Worm (Caenorhabditis elegans): ENCODE data around the gene C27D9.2.

The C27D9.2 gene

ce11 chrII:4791272-4791671 lies 34.6 kb upstream of the C27D9.2 start, which contains the start of gene F26G1.1:
Gene F26G1.1, plus strand, starts transcription at chrII:4791618.
- TF ChIP-seq ztf-4 (tag; optimal IDR thresholded peaks at IDR 0.05): no peak
- TF ChIP-seq zag-1 (tag; optimal IDR thresholded peaks at IDR 0.05): no peak
- TF ChIP-seq pha-4 (tag; optimal IDR thresholded peaks at IDR 0.05): peak; percentile 51
- peak; percentile 87 for TF ChIP-seq nhr-43 (tag; optimal IDR thresholded peaks at IDR 0.05; ENCODE audit: poor library complexity, severe bottlenecking)
- peak; percentile 45 for TF ChIP-seq nhr-23 (tag; optimal IDR thresholded peaks at IDR 0.05)
- TF ChIP-seq lin-15B (tag; optimal IDR thresholded peaks at IDR 0.05): peak; percentile 36
- no peak for TF ChIP-seq skn-1 (tag; optimal IDR thresholded peaks at IDR 0.05)
- TF ChIP-seq sea-2 (GFP tag; optimal IDR thresholded peaks at IDR 0.05): no peak
- TF ChIP-seq nhr-28 (tag; optimal IDR thresholded peaks at IDR 0.05): no peak
- TF ChIP-seq mml-1 (tag; optimal IDR thresholded peaks at IDR 0.05): no peak
- no peak for TF ChIP-seq snpc-4 (tag; optimal IDR thresholded peaks at IDR 0.05)
- peak; percentile 61 for TF ChIP-seq nfya-1 (tag; optimal IDR thresholded peaks at IDR 0.05; ENCODE audit: insufficient read depth)
- peak; percentile 59 for TF ChIP-seq lsy-12 (tag; optimal IDR thresholded peaks at IDR 0.05)
- TF ChIP-seq jun-1 (tag; optimal IDR thresholded peaks at IDR 0.05): no peak
- TF ChIP-seq elt-2 (tag; optimal IDR thresholded peaks at IDR 0.05): peak; percentile 45
- no peak for TF ChIP-seq ceh-82 (tag; optimal IDR thresholded peaks at IDR 0.05)
- no peak for TF ChIP-seq nhr-67 (tag; optimal IDR thresholded peaks at IDR 0.05)
- TF ChIP-seq unc-39 (tag; optimal IDR thresholded peaks at IDR 0.05): no peak
- TF ChIP-seq daf-12 (tag; optimal IDR thresholded peaks at IDR 0.05): no peak
- no peak for TF ChIP-seq eor-1 (tag; optimal IDR thresholded peaks at IDR 0.05)
- peak; percentile 17 for TF ChIP-seq hmg-11 (tag; optimal IDR thresholded peaks at IDR 0.05)
- no peak for TF ChIP-seq nhr-77 (tag; optimal IDR thresholded peaks at IDR 0.05)
- no peak for TF ChIP-seq pqm-1 (tag; optimal IDR thresholded peaks at IDR 0.05)

- TF ChIP-seq fos-1 (tag; optimal IDR thresholded peaks at IDR 0.05): no peak
- TF ChIP-seq R02D3.7 (tag; optimal IDR thresholded peaks at IDR 0.05): no peak
- no peak for TF ChIP-seq sea-2 (GFP tag; optimal IDR thresholded peaks at IDR 0.05)
- TF ChIP-seq egl-27 (tag; optimal IDR thresholded peaks at IDR 0.05): no peak
- TF ChIP-seq eor-1 (tag; optimal IDR thresholded peaks at IDR 0.05): no peak
- no peak for TF ChIP-seq nhr-11 (tag; optimal IDR thresholded peaks at IDR 0.05)
- no peak for TF ChIP-seq aly-2 (tag; optimal IDR thresholded peaks at IDR 0.05)
- TF ChIP-seq egl-5 (tag; optimal IDR thresholded peaks at IDR 0.05): no peak
- TF ChIP-seq nhr-28 (tag; optimal IDR thresholded peaks at IDR 0.05): no peak
- TF ChIP-seq unc-62 (GFP tag; optimal IDR thresholded peaks at IDR 0.05): no peak
- no peak for TF ChIP-seq mdl-1 (tag; optimal IDR thresholded peaks at IDR 0.05)
- no peak for TF ChIP-seq nhr-67 (tag; optimal IDR thresholded peaks at IDR 0.05)
- no peak for TF ChIP-seq zag-1 (tag; optimal IDR thresholded peaks at IDR 0.05)
- TF ChIP-seq tbx-2 (tag; optimal IDR thresholded peaks at IDR 0.05): no peak
- TF ChIP-seq nhr-43 (tag; optimal IDR thresholded peaks at IDR 0.05; ENCODE audit: poor library complexity, severe bottlenecking): no peak
These were observed 34.0 kb upstream of the C27D9.2 start for ce11 chrII:4790687-4791086.

ce11 chrII:4789835-4790343 lies 33.2 kb upstream of the C27D9.2 start, which contains the start of gene F26G1.15:
Gene F26G1.15, plus strand, starts transcription at chrII:4790293.
- TF ChIP-seq fkh-10 (GFP tag; optimal IDR thresholded peaks at IDR 0.05): no peak
- TF ChIP-seq mml-1 (tag; optimal IDR thresholded peaks at IDR 0.05): no peak
- TF ChIP-seq ztf-11 (tag; optimal IDR thresholded peaks at IDR 0.05): no peak
- TF ChIP-seq mdl-1 (tag; optimal IDR thresholded peaks at IDR 0.05): no peak
- no peak for TF ChIP-seq hmg-11 (tag; optimal IDR thresholded peaks at IDR 0.05)
- TF ChIP-seq nhr-67 (tag; optimal IDR thresholded peaks at IDR 0.05): no peak
- TF ChIP-seq unc-39 (tag; optimal IDR thresholded peaks at IDR 0.05): no peak
- TF ChIP-seq nhr-237 (tag; optimal IDR thresholded peaks at IDR 0.05): no peak
- TF ChIP-seq lsy-12 (tag; optimal IDR thresholded peaks at IDR 0.05): no peak
- no peak for TF ChIP-seq nhr-25 (tag; optimal IDR thresholded peaks at IDR 0.05)
- TF ChIP-seq nhr-12 (tag; optimal IDR thresholded peaks at IDR 0.05): no peak
- TF ChIP-seq nhr-43 (tag; optimal IDR thresholded peaks at IDR 0.05; ENCODE audit: poor library complexity, severe bottlenecking): no peak
- TF ChIP-seq nhr-23 (tag; optimal IDR thresholded peaks at IDR 0.05): no peak
- no peak for TF ChIP-seq aly-2 (tag; optimal IDR thresholded peaks at IDR 0.05)
- no peak for TF ChIP-seq skn-1 (tag; optimal IDR thresholded peaks at IDR 0.05)
- no peak for TF ChIP-seq elt-2 (tag; optimal IDR thresholded peaks at IDR 0.05)
- TF ChIP-seq egl-27 (tag; optimal IDR thresholded peaks at IDR 0.05): no peak
- TF ChIP-seq ceh-9 (tag; optimal IDR thresholded peaks at IDR 0.05): no peak
